Worm (Caenorhabditis elegans): ENCODE measurements around the gene abhd-3.2.

Gene abhd-3.2

DNA sequence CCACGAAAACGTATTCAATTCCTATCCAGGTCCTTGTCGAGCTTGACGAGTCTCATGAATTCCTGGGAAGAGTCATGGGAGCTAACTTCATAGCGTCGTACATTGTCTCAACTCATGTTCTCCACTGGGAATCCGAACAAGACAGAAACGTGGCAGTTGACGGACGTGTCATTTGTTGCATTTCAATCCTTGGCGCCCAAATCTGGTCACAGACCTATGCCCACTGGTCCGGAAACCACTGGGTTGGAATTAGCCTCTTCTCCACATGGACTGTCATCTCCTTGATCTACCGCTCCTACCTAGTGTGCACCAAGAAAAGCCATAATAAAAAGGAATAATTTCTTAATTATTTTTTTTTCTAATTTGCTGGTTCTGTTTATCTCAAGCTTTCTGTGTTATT is 4.8 kb upstream of the abhd-3.2 start:
- no peak for TF ChIP-seq snpc-1.1 (tag; optimal IDR thresholded peaks at IDR 0.05; ENCODE audit: insufficient read depth)
- 0 out of 2 replicates have a peak, but pooled peaks have one; percentile 56 for TF ChIP-seq nhr-120 (GFP tag; IDR thresholded peaks at IDR 0.05)
- no peak for TF ChIP-seq hmg-1.2 (GFP tag; IDR thresholded peaks at IDR 0.05)
- TF ChIP-seq madf-8 (GFP tag; conservative IDR thresholded peaks at IDR 0.05): no peak

DNA sequence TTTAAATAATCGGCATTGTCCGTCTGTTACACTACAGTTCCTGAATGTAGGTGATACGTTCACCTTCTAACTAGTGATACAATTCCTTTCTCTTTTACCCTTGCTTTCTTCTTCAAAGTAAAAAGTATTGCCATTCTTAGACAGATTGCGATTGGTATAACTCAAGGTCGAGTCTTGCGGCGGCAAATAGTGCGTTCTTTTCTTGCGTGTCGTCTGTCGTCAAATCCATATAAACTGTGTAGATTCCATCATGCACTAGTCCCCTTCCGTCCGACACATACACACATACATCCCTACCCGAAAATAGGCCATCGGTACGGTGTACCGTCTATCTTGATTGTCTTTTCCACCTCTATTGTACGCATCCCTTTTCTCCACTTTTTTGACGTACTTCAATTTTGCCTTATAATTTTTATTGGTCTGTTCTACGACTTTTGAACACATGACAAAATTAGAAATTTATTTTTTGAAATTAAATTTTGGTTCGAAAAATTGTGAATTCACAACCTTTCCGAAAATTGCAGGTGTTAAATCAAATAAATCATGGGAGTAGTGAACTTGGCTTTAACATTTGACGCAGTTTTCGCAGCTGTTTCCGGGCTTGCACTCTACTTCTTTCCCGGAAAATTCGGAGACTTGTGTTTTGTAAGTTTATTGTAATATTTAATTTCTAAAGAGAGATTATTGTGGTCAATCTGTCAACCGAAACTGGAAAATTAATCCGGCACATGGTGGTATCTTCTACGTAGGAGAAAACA is 2.6 kb upstream of the abhd-3.2 start, which contains the start of gene C44C1.1:
TSS of gene C44C1.1 (plus strand) at position 525 of the 758 bp plus-strand sequence.
- TF ChIP-seq egrh-3 (GFP tag; IDR thresholded peaks at IDR 0.05) (no peak), B0035.1 (tag; optimal IDR thresholded peaks at IDR 0.05) (no peak), lin-26 (GFP tag; IDR thresholded peaks at IDR 0.05) (no peak), ets-4 (GFP tag; optimal IDR thresholded peaks at IDR 0.05) (no peak), nhr-179 (tag; optimal IDR thresholded peaks at IDR 0.05) (no peak), cebp-2 (GFP tag; IDR thresholded peaks at IDR 0.05) (no peak), aptf-2 (GFP tag; conservative IDR thresholded peaks at IDR 0.05) (no peak), Y67H2A.10 (GFP tag; conservative IDR thresholded peaks at IDR 0.05) (no peak), Y53F4B.3 (GFP tag; IDR thresholded peaks at IDR 0.05) (no peak), tbp1 (GFP tag; optimal IDR thresholded peaks at IDR 0.05) (no peak), hmg-20 (GFP tag; IDR thresholded peaks at IDR 0.05) (no peak), tlf-1 (GFP tag; optimal IDR thresholded peaks at IDR 0.05) (no peak), snpc-4 (GFP tag; optimal IDR thresholded peaks at IDR 0.05) (no peak), snpc-4 (tag; optimal IDR thresholded peaks at IDR 0.05) (no peak)

DNA sequence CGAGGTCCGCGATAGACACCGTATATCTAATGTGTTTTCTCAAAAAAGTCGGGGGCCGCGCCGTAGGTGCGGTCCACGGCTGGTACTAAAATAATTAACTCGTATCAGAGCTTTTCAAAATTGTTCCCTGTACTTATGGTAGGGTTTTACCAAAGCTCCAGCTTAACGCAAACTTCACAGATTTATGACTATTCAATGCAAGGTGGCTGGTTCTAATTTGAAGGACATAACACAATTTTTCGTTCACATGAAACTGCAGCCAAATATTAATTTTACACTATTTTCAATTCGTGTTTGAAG is 2.6 kb downstream of the abhd-3.2 start:
- TF ChIP-seq snpc-4 (GFP tag; optimal IDR thresholded peaks at IDR 0.05) (no peak), snpc-4 (tag; optimal IDR thresholded peaks at IDR 0.05) (peak in 2 of 4 experiments; percentile 62 to 72), zfh-2 (GFP tag; conservative IDR thresholded peaks at IDR 0.05) (no peak), F39B2.1 (GFP tag; IDR thresholded peaks at IDR 0.05) (no peak)

DNA sequence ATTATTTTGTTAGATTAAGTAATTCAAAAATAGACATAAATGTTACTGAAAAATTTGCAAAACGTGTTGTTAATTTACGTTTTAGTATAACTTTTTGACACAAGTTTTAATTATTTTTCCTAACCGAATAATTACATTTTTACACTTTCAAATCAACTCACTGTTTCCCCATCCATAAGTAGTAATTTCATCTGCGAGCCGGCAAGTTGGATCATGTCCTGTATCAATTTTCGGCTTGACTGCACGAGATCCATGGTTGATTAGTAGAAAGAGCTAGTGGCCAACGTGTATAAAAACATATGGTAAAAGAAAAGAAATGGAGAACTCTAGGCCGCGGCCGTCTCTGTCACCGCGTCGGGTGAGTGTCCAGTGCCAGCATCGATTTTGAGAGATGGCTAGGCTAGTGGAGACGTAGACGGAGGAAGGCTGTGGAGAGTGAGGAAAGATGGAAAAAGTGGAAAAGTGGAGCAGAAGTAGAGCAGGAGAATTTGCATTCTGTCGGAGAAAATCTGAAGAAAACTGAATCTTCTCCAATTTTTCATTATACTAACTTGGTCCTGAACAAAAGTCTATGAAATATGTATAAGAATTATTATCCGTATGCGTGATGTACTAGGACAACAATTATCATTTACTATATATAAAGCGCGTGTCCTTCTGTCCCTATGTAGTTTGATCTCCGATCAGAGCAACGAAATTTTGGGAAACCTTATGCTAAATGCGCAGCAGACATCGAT is 3.1 kb downstream of the abhd-3.2 start, which contains the start of gene vps-45:
TSS of gene vps-45 (minus strand) at position 350 of the 737 bp plus-strand sequence.
- no peak for TF ChIP-seq efl-1 (GFP tag; optimal IDR thresholded peaks at IDR 0.05)
- no peak for TF ChIP-seq athp-1 (tag; optimal IDR thresholded peaks at IDR 0.05)
- no peak for TF ChIP-seq lin-26 (GFP tag; IDR thresholded peaks at IDR 0.05)
- TF ChIP-seq zfh-2 (GFP tag; conservative IDR thresholded peaks at IDR 0.05): peak; percentile 69
- TF ChIP-seq nfya-1 (tag; optimal IDR thresholded peaks at IDR 0.05; ENCODE audit: borderline replicate concordance, insufficient read depth): no peak
- peak; percentile 37 for TF ChIP-seq nhr-80 (tag; optimal IDR thresholded peaks at IDR 0.05)
- TF ChIP-seq lin-40 (tag; optimal IDR thresholded peaks at IDR 0.05): peak; percentile 8
- peak; percentile 41 for TF ChIP-seq ceh-27 (GFP tag; optimal IDR thresholded peaks at IDR 0.05)
- no peak for TF ChIP-seq ama-1 (optimal IDR thresholded peaks at IDR 0.05)
- TF ChIP-seq ama-1 (GFP tag; optimal IDR thresholded peaks at IDR 0.05): no peak
- TF ChIP-seq fkh-3 (tag; optimal IDR thresholded peaks at IDR 0.05): no peak
- peak; percentile 21 for TF ChIP-seq attf-5 (GFP tag; optimal IDR thresholded peaks at IDR 0.05)
- TF ChIP-seq snpc-4 (GFP tag; optimal IDR thresholded peaks at IDR 0.05): no peak
- peak in 2 of 4 experiments; percentile 80 to 82 for TF ChIP-seq snpc-4 (tag; optimal IDR thresholded peaks at IDR 0.05)
- TF ChIP-seq lin-35 (GFP tag; optimal IDR thresholded peaks at IDR 0.05): no peak
- peak; percentile 38 for TF ChIP-seq hmg-1.2 (GFP tag; IDR thresholded peaks at IDR 0.05)
- TF ChIP-seq snpc-1.1 (tag; optimal IDR thresholded peaks at IDR 0.05; ENCODE audit: insufficient read depth): no peak
- TF ChIP-seq rpc-1 (optimal IDR thresholded peaks at IDR 0.05): no peak
- no peak for TF ChIP-seq rpc-1 (tag; optimal IDR thresholded peaks at IDR 0.05)

Measured in whole organism, young adult.